Fruit fly (Drosophila melanogaster): ENCODE data around the gene CG7840.

- TF ChIP-seq Mnt (GFP tag; optimal IDR thresholded peaks at IDR 0.05): no peak
- TF ChIP-seq cnc (optimal IDR thresholded peaks at IDR 0.05): no peak
- TF ChIP-seq bab1 (GFP tag; optimal IDR thresholded peaks at IDR 0.05): no peak
- no peak for TF ChIP-seq pad (GFP tag; optimal IDR thresholded peaks at IDR 0.05)
- TF ChIP-seq CG14711 (tag; optimal IDR thresholded peaks at IDR 0.05): no peak
- TF ChIP-seq CG1620 (GFP tag; optimal IDR thresholded peaks at IDR 0.05): no peak
- no peak for TF ChIP-seq CG12768 (GFP tag; optimal IDR thresholded peaks at IDR 0.05)
- no peak for TF ChIP-seq ovo (GFP tag; optimal IDR thresholded peaks at IDR 0.05)
- TF ChIP-seq tj (GFP tag; optimal IDR thresholded peaks at IDR 0.05): no peak
- no peak for TF ChIP-seq Clk (GFP tag; optimal IDR thresholded peaks at IDR 0.05)
- TF ChIP-seq CG7101 (tag; optimal IDR thresholded peaks at IDR 0.05): no peak
- no peak for TF ChIP-seq Crg-1 (GFP tag; optimal IDR thresholded peaks at IDR 0.05)
- TF ChIP-seq kay (GFP tag; ENCODE audit: borderline replicate concordance): no peak
- no peak for TF ChIP-seq CG7045 (GFP tag; optimal IDR thresholded peaks at IDR 0.05)
These were observed 15.9 kb upstream of the CG7840 start for dm6 chr2L:8289352-8290091.
